Worm (Caenorhabditis elegans) whole organism, L1 larva: ENCODE measurements around the gene twk-5.
"Not testable (repeated sequence)": the region's sequence is repeated elsewhere in the genome, so short reads cannot be mapped to it uniquely, and the experiment has no call there.

ENCODE experiments used
- ceh-8 ChIP-seq: fragments of 200-800 bp; sonication (Bioruptor generic); optimal IDR thresholded peaks from 2 replicates; lab custom pipeline; 2018; ENCODE audit warnings: mild to moderate bottlenecking, missing genetic modification characterization, moderate library complexity, missing compliant biosample characterization
- ces-1 ChIP-seq: fragments of 150-350 bp; optimal IDR thresholded peaks from 2 replicates; lab custom pipeline; 2014; ENCODE audit warnings: missing biosample characterization, missing genetic modification reagents, missing genetic modification characterization
- irx-1 ChIP-seq: sonication (generic microtip); optimal IDR thresholded peaks from 2 replicates; lab custom pipeline; 2016; ENCODE audit warnings: missing genetic modification characterization, missing compliant biosample characterization
- lir-3 ChIP-seq: sonication (generic microtip); optimal IDR thresholded peaks from 2 replicates; lab custom pipeline; 2016; ENCODE audit warnings: mild to moderate bottlenecking, missing genetic modification characterization, moderate library complexity, missing compliant biosample characterization; ENCODE audit not compliant: poor library complexity
- nhr-85 ChIP-seq: sonication (generic microtip); peaks from one replicate; lab custom pipeline; 2016; ENCODE audit warnings: missing genetic modification characterization, inconsistent platforms, missing compliant biosample characterization
- sptf-1 ChIP-seq: fragments of 150-350 bp; optimal IDR thresholded peaks from 2 replicates; lab custom pipeline; 2014; ENCODE audit warnings: missing biosample characterization, missing genetic modification characterization
- tlp-1 ChIP-seq: fragments of 150-350 bp; optimal IDR thresholded peaks from 2 replicates; lab custom pipeline; 2014; ENCODE audit warnings: missing biosample characterization, missing genetic modification characterization
- unc-62 ChIP-seq: fragments of 150-350 bp; optimal IDR thresholded peaks from 2 replicates; lab custom pipeline; 2014; ENCODE audit warnings: missing biosample characterization, missing genetic modification reagents, missing genetic modification characterization
- zag-1 ChIP-seq: fragments of 150-350 bp; optimal IDR thresholded peaks from 2 replicates; lab custom pipeline; 2014; ENCODE audit warnings: missing biosample characterization, missing genetic modification characterization
- ztf-11 ChIP-seq, 2 experiments: sonication (generic microtip); optimal IDR thresholded peaks; 2 replicates each; lab custom pipeline; 2016 to 2017; ENCODE audit warnings: missing genetic modification characterization in 2 of 2, missing biosample characterization in 1 of 2, missing compliant biosample characterization in 1 of 2

- TF ChIP-seq sptf-1; ztf-11 (tag; optimal IDR thresholded peaks at IDR 0.05; lab: Kevin White, UChicago); tlp-1 (tag; lab: Kevin White, UChicago); unc-62 (GFP tag; lab: Kevin White, UChicago); lir-3 (tag; lab: Kevin White, UChicago); ceh-8 (GFP tag; lab: Kevin White, UChicago); ces-1 (GFP tag; lab: Kevin White, UChicago); irx-1 (tag; lab: Kevin White, UChicago); zag-1; nhr-85: not testable (repeated sequence)
Measured at ce11 chrII:11442425-11442824, 42.7 kb downstream of the twk-5 start, which contains the start of gene ebp-2.
